Fruit fly (Drosophila melanogaster) S2 (cell line): ENCODE measurements around the gene Ets96B.

Source experiments
- CG8478 ChIP-seq: fragments of >200 bp; optimal IDR thresholded peaks from 2 replicates; lab custom pipeline; 2018
- CTCF ChIP-seq, 2 experiments: fragments of >200 bp; optimal IDR thresholded peaks; 2 replicates each; lab custom pipeline; 2018

Ets96B gene

DNA sequence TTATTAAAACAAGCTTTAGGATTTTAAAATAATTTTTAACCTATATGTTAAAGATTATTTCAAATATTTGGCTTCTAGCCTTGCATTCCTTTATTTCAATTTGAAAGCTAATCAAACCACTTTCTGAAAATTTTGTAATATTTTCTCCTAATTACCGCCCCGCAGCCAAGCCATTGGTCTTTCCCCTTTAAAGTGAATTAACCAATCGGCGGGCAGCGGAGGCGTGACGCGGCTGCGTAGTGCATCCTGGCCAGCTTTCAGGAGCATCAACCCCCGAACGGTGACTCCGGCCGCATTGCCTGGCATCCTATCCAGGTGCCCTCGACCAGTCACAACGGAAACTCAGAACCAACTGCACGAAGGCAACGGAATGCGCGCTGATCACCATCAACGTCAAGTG lies at the start of gene Ets96B:
Gene Ets96B, plus strand, starts transcription at position 321 of the 400 bp plus-strand sequence.
- TF ChIP-seq CG8478 (lab: Kevin White, UChicago) (no peak), CTCF (optimal IDR thresholded peaks at IDR 0.05; lab: Kevin White, UChicago) (no peak)

- TF ChIP-seq CG8478 (lab: Kevin White, UChicago) (no peak), CTCF (optimal IDR thresholded peaks at IDR 0.05; lab: Kevin White, UChicago) (no peak)
Measured at dm6 chr3R:24749055-24749992, 38.5 kb upstream of the Ets96B start, which contains the start of gene tld. TSS of gene tld (plus strand) at chr3R:24749731.

dm6 chr3R:24753561-24754027 lies 34.3 kb upstream of the Ets96B start, which contains the start of gene asp:
TSS of gene asp (plus strand) at chr3R:24753849.
- no peak for TF ChIP-seq CG8478 (lab: Kevin White, UChicago)
- TF ChIP-seq CTCF (optimal IDR thresholded peaks at IDR 0.05; lab: Kevin White, UChicago), result no peak

DNA sequence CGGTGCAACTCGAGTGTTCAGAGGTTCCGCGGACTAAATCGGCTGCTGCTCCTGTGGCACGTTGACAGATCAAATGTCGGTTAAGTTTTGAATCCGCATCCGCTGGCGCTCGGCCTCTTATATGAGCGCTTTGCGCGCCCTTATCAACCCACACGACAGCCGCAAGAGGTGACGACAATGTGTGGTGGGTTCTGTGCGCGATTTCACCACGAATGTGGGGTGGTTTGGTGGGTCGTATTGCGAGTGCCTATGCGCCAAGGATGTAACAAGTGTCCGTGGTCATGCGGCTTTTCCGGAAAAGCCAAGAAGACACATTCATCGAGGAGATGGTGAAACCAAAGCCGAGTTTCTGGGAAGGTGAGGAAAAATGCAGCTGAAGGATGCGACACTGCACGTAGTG lies 22.9 kb upstream of the Ets96B start, which contains the start of gene AstA:
Gene AstA, minus strand, starts transcription at position 101 of the 400 bp plus-strand sequence.
- TF ChIP-seq CG8478 (lab: Kevin White, UChicago) (no peak), CTCF (optimal IDR thresholded peaks at IDR 0.05; lab: Kevin White, UChicago) (no peak)

DNA sequence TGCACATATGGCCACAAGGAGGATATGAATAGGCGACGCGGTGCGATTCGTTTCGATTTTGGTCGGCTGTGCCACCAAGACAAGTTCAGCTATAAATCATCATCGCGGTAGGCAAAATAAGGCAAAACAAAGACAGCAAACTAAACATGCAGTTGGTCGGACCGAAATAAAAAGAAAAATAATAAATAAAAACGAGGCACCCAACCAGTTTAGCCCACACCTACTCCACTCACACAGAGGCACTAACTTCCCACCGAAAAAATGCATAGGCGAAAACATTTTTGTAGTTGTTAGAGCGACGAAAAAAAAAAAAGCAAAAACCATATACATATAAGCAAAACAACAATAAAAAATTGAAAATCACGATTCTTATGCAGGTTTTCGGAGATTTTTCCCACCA lies 21.2 kb upstream of the Ets96B start:
- TF ChIP-seq CTCF (optimal IDR thresholded peaks at IDR 0.05; lab: Kevin White, UChicago) (no peak), CG8478 (lab: Kevin White, UChicago) (no peak)

dm6 chr3R:24767667-24768340 lies 20.1 kb upstream of the Ets96B start:
- TF ChIP-seq CG8478 (lab: Kevin White, UChicago), result no peak

- no peak for TF ChIP-seq CTCF (optimal IDR thresholded peaks at IDR 0.05; lab: Kevin White, UChicago)
- TF ChIP-seq CG8478 (lab: Kevin White, UChicago), result no peak
Measured at dm6 chr3R:24768538-24769401, 19.1 kb upstream of the Ets96B start, which contains the start of gene CG13631. TSS of gene CG13631 (plus strand) at chr3R:24769351.

- TF ChIP-seq CG8478 (lab: Kevin White, UChicago), result no peak
Measured at dm6 chr3R:24769601-24770000, 18.3 kb upstream of the Ets96B start.

- no peak for TF ChIP-seq CG8478 (lab: Kevin White, UChicago)
- no peak for TF ChIP-seq CTCF (optimal IDR thresholded peaks at IDR 0.05; lab: Kevin White, UChicago)
Measured at dm6 chr3R:24771273-24772231, 16.3 kb upstream of the Ets96B start, which contains the start of gene CG42331. TSS of gene CG42331 (plus strand) at chr3R:24772181.

DNA sequence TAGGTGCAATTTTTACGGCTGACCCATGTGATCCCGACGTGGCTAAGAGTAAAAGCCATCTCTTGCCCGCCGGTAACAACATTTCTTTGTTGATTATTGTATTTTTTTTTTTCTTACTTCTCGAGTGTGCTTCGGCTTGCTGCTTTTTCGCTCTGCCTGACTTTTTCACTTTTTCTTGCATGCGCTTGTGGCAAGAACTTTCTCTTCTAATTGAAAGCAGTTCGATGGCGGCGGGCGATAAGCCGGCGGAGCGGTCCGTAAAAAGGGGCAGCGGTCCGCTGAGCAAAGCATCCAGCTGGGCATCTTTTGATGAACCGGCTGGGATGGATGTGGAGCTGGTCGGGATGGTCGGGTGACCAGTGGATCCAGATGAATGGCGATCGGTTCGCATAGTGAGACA lies 14.8 kb upstream of the Ets96B start:
- TF ChIP-seq CTCF (optimal IDR thresholded peaks at IDR 0.05; lab: Kevin White, UChicago), result no peak
- no peak for TF ChIP-seq CG8478 (lab: Kevin White, UChicago)

DNA sequence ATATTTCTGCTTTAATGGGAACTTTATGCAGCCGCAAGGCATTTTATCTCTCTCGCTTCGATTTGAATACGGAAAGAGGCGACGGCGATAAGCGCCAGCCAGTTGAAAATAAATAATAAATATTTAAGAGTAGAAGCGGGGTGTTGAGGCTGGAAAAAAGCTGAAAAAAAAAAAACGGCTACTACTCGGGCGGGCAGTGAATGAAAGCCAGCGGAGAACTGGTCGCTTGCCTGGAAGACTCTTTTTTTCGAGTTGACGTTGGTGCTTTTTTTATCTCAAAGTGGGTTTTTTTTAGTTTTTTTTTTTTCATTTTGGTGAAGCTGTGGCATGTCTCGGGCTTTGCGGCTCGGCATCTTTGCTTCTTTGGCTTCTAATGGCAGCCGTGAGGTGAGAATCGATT lies 14.4 kb upstream of the Ets96B start:
- no peak for TF ChIP-seq CTCF (optimal IDR thresholded peaks at IDR 0.05; lab: Kevin White, UChicago)
- no peak for TF ChIP-seq CG8478 (lab: Kevin White, UChicago)

- TF ChIP-seq CG8478 (lab: Kevin White, UChicago), result no peak
- no peak for TF ChIP-seq CTCF (optimal IDR thresholded peaks at IDR 0.05; lab: Kevin White, UChicago)
Measured at dm6 chr3R:24777101-24777500, 10.8 kb upstream of the Ets96B start.

DNA sequence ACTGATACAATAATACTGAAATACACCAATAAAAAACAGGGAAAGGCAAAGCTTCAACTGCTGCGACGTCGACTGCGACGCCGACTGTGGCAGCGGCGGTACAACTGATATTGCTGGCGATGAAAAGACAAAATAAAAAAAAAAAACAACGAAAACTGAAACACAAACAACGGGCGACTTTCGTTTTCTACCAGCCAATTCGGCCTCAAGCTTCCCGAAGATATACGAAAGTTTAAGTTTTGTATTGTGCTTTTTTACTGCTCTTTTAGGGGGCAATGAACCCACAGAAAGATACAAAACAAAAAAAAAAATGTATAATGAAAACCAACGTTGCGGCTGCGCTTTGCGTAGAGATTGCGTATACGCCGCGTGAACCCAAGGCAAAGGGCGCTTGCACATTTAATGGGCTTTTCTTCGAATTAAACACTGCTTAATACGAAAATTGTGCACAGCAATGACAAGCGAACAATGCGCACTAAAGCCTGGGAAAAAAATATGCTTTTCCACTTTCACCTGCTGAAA lies 9.6 kb upstream of the Ets96B start:
- TF ChIP-seq CTCF (optimal IDR thresholded peaks at IDR 0.05; lab: Kevin White, UChicago), result no peak
- TF ChIP-seq CG8478 (lab: Kevin White, UChicago), result no peak
